Worm (Caenorhabditis elegans) whole organism, L4 larva: Measurements from ENCODE around the gene egrh-3.

Experiments used
- F37D6.2 ChIP-seq: sonication (generic microtip); optimal IDR thresholded peaks from 2 replicates; lab custom pipeline; 2016; ENCODE audit warnings: mild to moderate bottlenecking, missing genetic modification characterization, missing compliant biosample characterization
- F49E8.2 ChIP-seq: sonication (generic microtip); optimal IDR thresholded peaks from 2 replicates; lab custom pipeline; 2016; ENCODE audit warnings: missing compliant biosample characterization, mild to moderate bottlenecking, missing genetic modification characterization, borderline replicate concordance
- T26A8.4 ChIP-seq: fragments of 200-800 bp; sonication (Bioruptor generic); IDR thresholded peaks from 2 replicates; pipeline ENCODE4 v1.3.6; 2022; ENCODE audit warnings: missing genetic modification characterization, missing compliant biosample characterization
- ZK337.2 ChIP-seq: fragments of 200-800 bp; sonication (Bioruptor generic); IDR thresholded peaks from 2 replicates; pipeline ENCODE4 v1.3.6; 2022; ENCODE audit warnings: missing genetic modification reagents, missing genetic modification characterization, missing compliant biosample characterization
- aha-1 ChIP-seq: fragments of 150-350 bp; peaks from one replicate; lab custom pipeline; 2014; ENCODE audit warnings: missing biosample characterization, missing genetic modification characterization
- aly-2 ChIP-seq: sonication (generic microtip); optimal IDR thresholded peaks from 2 replicates; lab custom pipeline; 2018; ENCODE audit warnings: missing biosample characterization, missing genetic modification characterization
- ceh-28 ChIP-seq: fragments of 150-350 bp; optimal IDR thresholded peaks from 2 replicates; lab custom pipeline; 2014; ENCODE audit warnings: missing biosample characterization, missing genetic modification reagents, missing genetic modification characterization
- ceh-32 ChIP-seq: sonication (generic microtip); optimal IDR thresholded peaks from 2 replicates; lab custom pipeline; 2016; ENCODE audit warnings: mild to moderate bottlenecking, missing genetic modification characterization, missing compliant biosample characterization; ENCODE audit not compliant: poor library complexity
- ceh-44 ChIP-seq: fragments of 200-800 bp; sonication (Bioruptor generic); IDR thresholded peaks from 2 replicates; pipeline ENCODE4 v1.3.6; 2022; ENCODE audit warnings: missing genetic modification reagents, missing genetic modification characterization, missing compliant biosample characterization
- ceh-82 ChIP-seq: sonication (generic microtip); optimal IDR thresholded peaks from 2 replicates; lab custom pipeline; 2017; ENCODE audit warnings: missing biosample characterization, missing genetic modification characterization
- ces-1 ChIP-seq: fragments of 150-350 bp; sonication (generic microtip); optimal IDR thresholded peaks from 4 replicates; lab custom pipeline; 2014; ENCODE audit warnings: missing biosample characterization, missing genetic modification reagents, missing genetic modification characterization
- daf-12 ChIP-seq: fragments of 150-350 bp; optimal IDR thresholded peaks from 2 replicates; lab custom pipeline; 2014; ENCODE audit warnings: missing biosample characterization, missing genetic modification reagents, missing genetic modification characterization
- daf-19 ChIP-seq: fragments of 200-800 bp; sonication (Bioruptor generic); conservative IDR thresholded peaks from 2 replicates; pipeline ENCODE4 v1.3.6; 2022; ENCODE audit warnings: missing genetic modification characterization, missing compliant biosample characterization
- daf-8 ChIP-seq: fragments of 200-800 bp; sonication (Bioruptor generic); IDR thresholded peaks from 2 replicates; pipeline ENCODE4 v1.3.6; 2022; ENCODE audit warnings: missing genetic modification characterization, missing compliant biosample characterization
- dmd-8 ChIP-seq: fragments of 200-800 bp; sonication (Bioruptor generic); IDR thresholded peaks from 2 replicates; pipeline ENCODE4 v1.3.6; 2022; ENCODE audit warnings: missing genetic modification characterization, missing compliant biosample characterization
- dmd-9 ChIP-seq: fragments of 200-800 bp; sonication (Bioruptor generic); IDR thresholded peaks from 2 replicates; pipeline ENCODE4 v1.3.6; 2022; ENCODE audit warnings: missing genetic modification reagents, missing genetic modification characterization, missing compliant biosample characterization
- dpl-1 ChIP-seq: fragments of 150-350 bp; optimal IDR thresholded peaks from 2 replicates; lab custom pipeline; 2014; ENCODE audit warnings: missing biosample characterization, missing genetic modification reagents, missing genetic modification characterization
- egl-43 ChIP-seq: fragments of 200-800 bp; sonication (Bioruptor generic); IDR thresholded peaks from 2 replicates; pipeline ENCODE4 v1.3.6; 2022; ENCODE audit warnings: missing genetic modification reagents, missing genetic modification characterization, missing compliant biosample characterization
- fkh-10 ChIP-seq: fragments of 150-350 bp; optimal IDR thresholded peaks from 2 replicates; lab custom pipeline; 2014; ENCODE audit warnings: missing biosample characterization, missing genetic modification reagents, missing genetic modification characterization
- fos-1 ChIP-seq: fragments of 150-350 bp; optimal IDR thresholded peaks from 2 replicates; lab custom pipeline; 2014; ENCODE audit warnings: missing biosample characterization, missing genetic modification characterization
- hif-1 ChIP-seq, 2 experiments: sonication (generic microtip); optimal IDR thresholded peaks; 2 replicates each; lab custom pipeline; 2016 to 2017; ENCODE audit warnings: missing compliant biosample characterization in 2 of 2, missing genetic modification characterization in 2 of 2, missing genetic modification reagents in 2 of 2, missing genotype in 2 of 2, mild to moderate bottlenecking in 1 of 2
- hlh-11 ChIP-seq: fragments of 200-800 bp; sonication (Bioruptor generic); optimal IDR thresholded peaks from 2 replicates; lab custom pipeline; 2018; ENCODE audit warnings: mild to moderate bottlenecking, missing genetic modification characterization, missing compliant biosample characterization
- hmg-1.1 ChIP-seq: fragments of 200-800 bp; sonication (Bioruptor generic); IDR thresholded peaks from 2 replicates; pipeline ENCODE4 v1.3.6; 2022; ENCODE audit warnings: missing genetic modification reagents, missing genetic modification characterization, missing compliant biosample characterization
- jun-1 ChIP-seq: fragments of 150-350 bp; optimal IDR thresholded peaks from 2 replicates; lab custom pipeline; 2014; ENCODE audit warnings: missing biosample characterization, missing genetic modification reagents, missing genetic modification characterization
- lim-7 ChIP-seq: fragments of 200-800 bp; sonication (Bioruptor generic); IDR thresholded peaks from 2 replicates; pipeline ENCODE4 v1.3.6; 2022; ENCODE audit warnings: missing genetic modification characterization, missing compliant biosample characterization
- lin-1 ChIP-seq: fragments of 200-800 bp; sonication (Bioruptor generic); IDR thresholded peaks from 2 replicates; pipeline ENCODE4 v1.3.6; 2022; ENCODE audit warnings: missing genetic modification reagents, missing genetic modification characterization, missing compliant biosample characterization
- lin-15B ChIP-seq: fragments of 150-350 bp; sonication (generic microtip); optimal IDR thresholded peaks from 3 replicates; lab custom pipeline; 2014; ENCODE audit warnings: missing biosample characterization, missing genetic modification characterization
- lin-29 ChIP-seq: fragments of 200-800 bp; sonication (Bioruptor generic); IDR thresholded peaks from 2 replicates; pipeline ENCODE4 v1.3.6; 2022; ENCODE audit warnings: missing genetic modification reagents, missing genetic modification characterization, missing compliant biosample characterization
- madf-5 ChIP-seq, 2 experiments: fragments of 200-800 bp; sonication (Bioruptor generic); IDR thresholded peaks; 2 replicates each; pipeline ENCODE4 v1.3.6; 2022; ENCODE audit warnings: missing compliant biosample characterization in 2 of 2, missing genetic modification characterization in 2 of 2
- madf-9 ChIP-seq: fragments of 200-800 bp; sonication (Bioruptor generic); conservative IDR thresholded peaks from 2 replicates; pipeline ENCODE4 v1.3.6; 2022; ENCODE audit warnings: missing genetic modification reagents, missing genetic modification characterization, missing compliant biosample characterization
- mdl-1 ChIP-seq, 2 experiments: fragments of 150-350 bp in 1 of 2; sonication (generic microtip) in 1 of 2; optimal IDR thresholded peaks; 2 replicates each; lab custom pipeline; 2014 to 2017; ENCODE audit warnings: missing biosample characterization in 2 of 2, missing genetic modification characterization in 2 of 2
- mep-1 ChIP-seq: fragments of 150-350 bp; sonication (generic microtip); optimal IDR thresholded peaks from 3 replicates; lab custom pipeline; 2014; ENCODE audit warnings: missing biosample characterization, missing genetic modification characterization
- mxl-2 ChIP-seq: fragments of 200-800 bp; sonication (Bioruptor generic); conservative IDR thresholded peaks from 2 replicates; pipeline ENCODE4 v1.3.6; 2022; ENCODE audit warnings: missing genetic modification reagents, missing genetic modification characterization, missing compliant biosample characterization
- mxl-3 ChIP-seq: fragments of 200-800 bp; sonication (Bioruptor generic); optimal IDR thresholded peaks from 2 replicates; lab custom pipeline; 2018; ENCODE audit warnings: mild to moderate bottlenecking, missing genetic modification characterization, missing compliant biosample characterization
- nhr-10 ChIP-seq: fragments of 150-350 bp; optimal IDR thresholded peaks from 2 replicates; lab custom pipeline; 2014; ENCODE audit warnings: missing biosample characterization, missing genetic modification characterization
- nhr-102 ChIP-seq: sonication (generic microtip); optimal IDR thresholded peaks from 2 replicates; lab custom pipeline; 2016; ENCODE audit warnings: mild to moderate bottlenecking, missing genetic modification characterization, moderate library complexity, missing compliant biosample characterization
- nhr-11 ChIP-seq: fragments of 150-350 bp; optimal IDR thresholded peaks from 2 replicates; lab custom pipeline; 2014; ENCODE audit warnings: missing biosample characterization, missing genetic modification characterization
- nhr-237 ChIP-seq: sonication (generic microtip); optimal IDR thresholded peaks from 2 replicates; lab custom pipeline; 2017; ENCODE audit warnings: missing biosample characterization, missing genetic modification characterization
- nhr-48 ChIP-seq: sonication (generic microtip); optimal IDR thresholded peaks from 2 replicates; lab custom pipeline; 2016; ENCODE audit warnings: mild to moderate bottlenecking, missing genetic modification characterization, missing compliant biosample characterization
- nhr-6 ChIP-seq: fragments of 150-350 bp; optimal IDR thresholded peaks from 2 replicates; lab custom pipeline; 2014; ENCODE audit warnings: missing biosample characterization, missing genetic modification characterization
- nhr-77 ChIP-seq: fragments of 150-350 bp; optimal IDR thresholded peaks from 2 replicates; lab custom pipeline; 2014; ENCODE audit warnings: missing biosample characterization, missing genetic modification characterization
- rbr-2 ChIP-seq: sonication (generic microtip); optimal IDR thresholded peaks from 2 replicates; lab custom pipeline; 2016; ENCODE audit warnings: missing genotype, missing genetic modification characterization, missing compliant biosample characterization
- saeg-2 ChIP-seq: fragments of 200-800 bp; sonication (Bioruptor generic); IDR thresholded peaks from 2 replicates; pipeline ENCODE4 v1.3.6; 2022; ENCODE audit warnings: missing genetic modification reagents, missing genetic modification characterization, missing compliant biosample characterization
- set-16 ChIP-seq: fragments of 200-800 bp; sonication (Bioruptor generic); IDR thresholded peaks from 2 replicates; pipeline ENCODE4 v1.3.6; 2022; ENCODE audit warnings: missing genetic modification reagents, missing genetic modification characterization, missing compliant biosample characterization
- snpc-4 ChIP-seq: fragments of 150-350 bp; optimal IDR thresholded peaks from 2 replicates; lab custom pipeline; 2014; ENCODE audit warnings: missing biosample characterization, missing genetic modification characterization
- spr-1 ChIP-seq: sonication (generic microtip); optimal IDR thresholded peaks from 2 replicates; lab custom pipeline; 2016; ENCODE audit warnings: mild to moderate bottlenecking, missing genetic modification characterization, missing compliant biosample characterization
- unc-130 ChIP-seq: sonication (generic microtip); optimal IDR thresholded peaks from 2 replicates; lab custom pipeline; 2016; ENCODE audit warnings: missing genetic modification reagents, missing genetic modification characterization, missing compliant biosample characterization
- unc-39 ChIP-seq: sonication (generic microtip); optimal IDR thresholded peaks from 2 replicates; lab custom pipeline; 2017; ENCODE audit warnings: missing biosample characterization, missing genetic modification characterization
- vab-7 ChIP-seq: fragments of 200-800 bp; sonication (Bioruptor generic); IDR thresholded peaks from 2 replicates; pipeline ENCODE4 v1.3.6; 2022; ENCODE audit warnings: missing genetic modification reagents, missing genetic modification characterization, missing compliant biosample characterization
- zag-1 ChIP-seq: fragments of 150-350 bp; optimal IDR thresholded peaks from 2 replicates; lab custom pipeline; 2014; ENCODE audit warnings: missing biosample characterization, missing genetic modification characterization
- zfp-2 ChIP-seq: sonication (generic microtip); optimal IDR thresholded peaks from 2 replicates; lab custom pipeline; 2016; ENCODE audit warnings: mild to moderate bottlenecking, missing genetic modification characterization, missing compliant biosample characterization
- ztf-11 ChIP-seq: fragments of 150-350 bp; optimal IDR thresholded peaks from 2 replicates; lab custom pipeline; 2014; ENCODE audit warnings: missing biosample characterization, missing genetic modification characterization

Gene egrh-3

ce11 chrIV:2639666-2640273 is 48.8 kb downstream of the egrh-3 start (continued):
- TF ChIP-seq ZK337.2 (GFP tag; lab: Robert Waterston, UW) (peak; percentile 48; the same call in 1 of the 2 replicates), rbr-2 (tag; lab: Kevin White, UChicago) (peak; percentile 22), lin-29 (peak; percentile 35; the same call in 1 of the 2 replicates), unc-130 (GFP tag; lab: Kevin White, UChicago) (peak; percentile 10), madf-9 (GFP tag; lab: Robert Waterston, UW) (peak; percentile 79), ceh-32 (tag; lab: Kevin White, UChicago) (no peak), F37D6.2 (tag; lab: Kevin White, UChicago) (peak; percentile 40), saeg-2 (no peak), zfp-2 (tag; lab: Kevin White, UChicago) (no peak), daf-8 (GFP tag; lab: Robert Waterston, UW) (no peak), hmg-1.1 (peak; percentile 87), lim-7 (GFP tag; lab: Robert Waterston, UW) (peak; percentile 91), daf-12 (tag; lab: Kevin White, UChicago) (no peak), mxl-3 (GFP tag; lab: Kevin White, UChicago) (no peak), vab-7 (GFP tag; lab: Robert Waterston, UW) (peak; percentile 78), lin-1 (no peak), snpc-4 (tag; lab: Kevin White, UChicago) (no peak), mxl-2 (GFP tag; lab: Robert Waterston, UW) (0 out of 2 replicates have a peak, but pooled peaks have one; percentile 6), fos-1 (no peak), mdl-1 (tag; optimal IDR thresholded peaks at IDR 0.05; lab: Kevin White, UChicago) (no peak), nhr-6 (tag; lab: Kevin White, UChicago) (no peak), egl-43 (GFP tag; lab: Robert Waterston, UW) (peak; percentile 97), nhr-48 (no peak), nhr-237 (tag; lab: Kevin White, UChicago) (no peak), fkh-10 (no peak), ceh-44 (peak; percentile 85), dmd-8 (peak; percentile 96), hlh-11 (tag; lab: Kevin White, UChicago) (peak; percentile 35), hif-1 (tag; optimal IDR thresholded peaks at IDR 0.05; lab: Kevin White, UChicago) (no peak), madf-5 (GFP tag; IDR thresholded peaks at IDR 0.05; lab: Robert Waterston, UW) (peak; percentile 82 to 84; a peak in 2 of 4 replicates), lin-15B (tag; lab: Kevin White, UChicago) (no peak), ztf-11 (tag; lab: Kevin White, UChicago) (no peak), aha-1 (tag; lab: Kevin White, UChicago) (peak; percentile 18), dmd-9 (peak; percentile 59; the same call in 1 of the 2 replicates), mep-1 (tag; lab: Kevin White, UChicago) (peak; percentile 31), set-16 (GFP tag; lab: Robert Waterston, UW) (peak; percentile 40; the same call in 1 of the 2 replicates), F49E8.2 (tag; lab: Kevin White, UChicago) (peak; percentile 1), daf-19 (GFP tag; lab: Robert Waterston, UW) (no peak), spr-1 (tag; lab: Kevin White, UChicago) (peak; percentile 13), ceh-82 (tag; lab: Kevin White, UChicago) (no peak), aly-2 (no peak), jun-1 (tag; lab: Kevin White, UChicago) (no peak), nhr-10 (tag; lab: Kevin White, UChicago) (no peak), ces-1 (GFP tag; lab: Kevin White, UChicago) (no peak), dpl-1 (GFP tag; lab: Kevin White, UChicago) (peak; percentile 47), nhr-102 (tag; lab: Kevin White, UChicago) (peak; percentile 68), T26A8.4 (no peak; the same call in 1 of the 2 replicates), nhr-11 (tag; lab: Kevin White, UChicago) (no peak), unc-39 (tag; lab: Kevin White, UChicago) (no peak), zag-1 (tag; lab: Kevin White, UChicago) (no peak), ceh-28 (tag; lab: Kevin White, UChicago) (peak; percentile 97), nhr-77 (no peak)
